Worm (Caenorhabditis elegans) whole organism, L2 larva: ENCODE results near the gene srz-38.

Experiments
- C34F6.9 ChIP-seq: fragments of 150-350 bp; optimal IDR thresholded peaks from 2 replicates; lab custom pipeline; 2014; ENCODE audit warnings: missing biosample characterization, missing genetic modification characterization
- Y55F3AM.14 ChIP-seq: fragments of 200-800 bp; sonication (Bioruptor generic); optimal IDR thresholded peaks from 2 replicates; lab custom pipeline; 2018; ENCODE audit warnings: mild to moderate bottlenecking, missing genetic modification characterization, missing compliant biosample characterization
- ceh-82 ChIP-seq: fragments of 150-350 bp; optimal IDR thresholded peaks from 2 replicates; lab custom pipeline; 2014; ENCODE audit warnings: missing biosample characterization, missing genetic modification characterization
- dmd-4 ChIP-seq: sonication (generic microtip); optimal IDR thresholded peaks from 2 replicates; lab custom pipeline; 2017; ENCODE audit warnings: missing biosample characterization, missing genetic modification characterization
- elt-1 ChIP-seq: fragments of 150-350 bp; optimal IDR thresholded peaks from 2 replicates; lab custom pipeline; 2014; ENCODE audit warnings: missing biosample characterization, missing genetic modification characterization
- lin-13 ChIP-seq: fragments of 150-350 bp; optimal IDR thresholded peaks from 2 replicates; lab custom pipeline; 2014; ENCODE audit warnings: missing biosample characterization, missing genetic modification reagents, missing genetic modification characterization
- mab-5 ChIP-seq: fragments of 150-350 bp; optimal IDR thresholded peaks from 2 replicates; lab custom pipeline; 2014; ENCODE audit warnings: missing biosample characterization, missing genetic modification characterization
- nhr-12 ChIP-seq: fragments of 150-350 bp; optimal IDR thresholded peaks from 2 replicates; lab custom pipeline; 2014; ENCODE audit warnings: missing biosample characterization, missing genetic modification characterization
- nhr-23 ChIP-seq: fragments of 150-350 bp; optimal IDR thresholded peaks from 2 replicates; lab custom pipeline; 2014; ENCODE audit warnings: missing biosample characterization, missing genetic modification reagents, missing genetic modification characterization
- snpc-4 ChIP-seq: fragments of 150-350 bp; optimal IDR thresholded peaks from 2 replicates; lab custom pipeline; 2014; ENCODE audit warnings: missing biosample characterization, missing genetic modification characterization
- unc-62 ChIP-seq: fragments of 150-350 bp; optimal IDR thresholded peaks from 2 replicates; lab custom pipeline; 2014; ENCODE audit warnings: missing biosample characterization, missing genetic modification reagents, missing genetic modification characterization
- zag-1 ChIP-seq: fragments of 150-350 bp; optimal IDR thresholded peaks from 2 replicates; lab custom pipeline; 2014; ENCODE audit warnings: missing biosample characterization, missing genetic modification characterization

DNA sequence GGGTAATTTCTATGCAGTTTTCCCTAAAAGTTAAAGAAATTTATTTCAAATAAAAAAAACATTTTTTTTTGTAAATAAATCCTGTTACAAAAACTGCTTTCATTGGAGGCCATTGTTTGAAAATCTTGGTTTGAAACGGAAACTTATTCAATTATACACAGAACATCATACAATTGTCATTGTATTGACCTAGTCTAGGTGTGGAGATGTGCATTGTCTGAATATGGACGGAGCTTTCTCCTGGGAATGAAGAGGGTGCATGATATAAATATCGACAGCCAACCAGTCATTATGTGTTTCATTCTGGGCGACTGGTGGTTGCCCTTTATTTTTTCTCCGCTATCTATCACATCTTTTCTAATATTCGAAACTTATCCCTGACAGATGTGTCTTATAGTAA lies 11.4 kb downstream of the srz-38 start, which contains the start of gene C35D6.3:
- TF ChIP-seq Y55F3AM.14 (GFP tag; lab: Kevin White, UChicago) = no peak
- TF ChIP-seq ceh-82 (tag; lab: Kevin White, UChicago) = no peak
- TF ChIP-seq elt-1 = no peak
- TF ChIP-seq dmd-4 = no peak
- no peak for TF ChIP-seq zag-1 (tag; lab: Kevin White, UChicago)
- TF ChIP-seq nhr-12 (tag; lab: Kevin White, UChicago) = no peak
- no peak for TF ChIP-seq nhr-23
- TF ChIP-seq unc-62 (GFP tag; lab: Kevin White, UChicago) = no peak
- no peak for TF ChIP-seq snpc-4
- TF ChIP-seq C34F6.9 (tag; lab: Kevin White, UChicago) = no peak
- TF ChIP-seq lin-13 (GFP tag; lab: Kevin White, UChicago) = no peak
- TF ChIP-seq mab-5 (tag; lab: Kevin White, UChicago) = no peak
